Worm (Caenorhabditis elegans) whole organism, mixed stage, embryonic: ENCODE data around the gene srxa-9.

Experiments
- bed-3 ChIP-seq: fragments of 200-800 bp; sonication (Bioruptor generic); optimal IDR thresholded peaks from 3 replicates; lab custom pipeline; 2018; ENCODE audit warnings: mild to moderate bottlenecking, missing genetic modification characterization, moderate library complexity, missing compliant biosample characterization
- blmp-1 ChIP-seq: fragments of 150-350 bp; optimal IDR thresholded peaks from 2 replicates; lab custom pipeline; 2014; ENCODE audit warnings: missing biosample characterization, missing genetic modification characterization
- ceh-39 ChIP-seq: fragments of 150-350 bp; optimal IDR thresholded peaks from 2 replicates; lab custom pipeline; 2014; ENCODE audit warnings: missing biosample characterization, missing genetic modification characterization
- ceh-43 ChIP-seq: fragments of 200-800 bp; sonication (Bioruptor generic); optimal IDR thresholded peaks from 2 replicates; lab custom pipeline; 2018; ENCODE audit warnings: mild to moderate bottlenecking, missing genetic modification characterization, moderate library complexity, missing compliant biosample characterization
- ces-1 ChIP-seq: fragments of 150-350 bp; optimal IDR thresholded peaks from 2 replicates; lab custom pipeline; 2014; ENCODE audit warnings: missing biosample characterization, missing genetic modification reagents, missing genetic modification characterization
- cnd-1 ChIP-seq: fragments of 200-800 bp; sonication (Bioruptor generic); optimal IDR thresholded peaks from 2 replicates; lab custom pipeline; 2018; ENCODE audit warnings: mild to moderate bottlenecking, missing genetic modification characterization, missing compliant biosample characterization
- elt-1 ChIP-seq: sonication (generic microtip); optimal IDR thresholded peaks from 2 replicates; lab custom pipeline; 2017; ENCODE audit warnings: missing genetic modification characterization, mild to moderate bottlenecking, missing compliant biosample characterization, antibody characterized with exemption, moderate library complexity, borderline replicate concordance; ENCODE audit not compliant: insufficient read depth
- elt-3 ChIP-seq: fragments of 150-350 bp; optimal IDR thresholded peaks from 2 replicates; lab custom pipeline; 2014; ENCODE audit warnings: missing biosample characterization, missing genetic modification characterization
- ham-2 ChIP-seq: fragments of 200-800 bp; sonication (Bioruptor generic); optimal IDR thresholded peaks from 2 replicates; lab custom pipeline; 2018; ENCODE audit warnings: mild to moderate bottlenecking, missing genetic modification characterization, missing compliant biosample characterization
- hlh-1 ChIP-seq: fragments of 150-350 bp; optimal IDR thresholded peaks from 2 replicates; lab custom pipeline; 2014; ENCODE audit warnings: missing biosample characterization, missing genetic modification reagents, missing genetic modification characterization
- lin-13 ChIP-seq: fragments of 150-350 bp; optimal IDR thresholded peaks from 2 replicates; lab custom pipeline; 2014; ENCODE audit warnings: missing biosample characterization, missing genetic modification characterization
- lin-32 ChIP-seq: fragments of 200-800 bp; sonication (Bioruptor generic); optimal IDR thresholded peaks from 2 replicates; lab custom pipeline; 2018; ENCODE audit warnings: mild to moderate bottlenecking, missing genetic modification characterization, missing compliant biosample characterization
- lsy-2 ChIP-seq: fragments of 150-350 bp; optimal IDR thresholded peaks from 2 replicates; lab custom pipeline; 2014; ENCODE audit warnings: missing biosample characterization, missing genetic modification characterization
- mab-5 ChIP-seq: fragments of 150-350 bp; optimal IDR thresholded peaks from 2 replicates; lab custom pipeline; 2014; ENCODE audit warnings: missing biosample characterization, missing genetic modification characterization
- mep-1 ChIP-seq: fragments of 150-350 bp; optimal IDR thresholded peaks from 2 replicates; lab custom pipeline; 2017; ENCODE audit warnings: missing biosample characterization, missing genetic modification reagents, missing genetic modification characterization, inconsistent platforms
- mls-2 ChIP-seq: sonication (generic microtip); optimal IDR thresholded peaks from 2 replicates; lab custom pipeline; 2016; ENCODE audit warnings: mild to moderate bottlenecking, missing genetic modification characterization, moderate library complexity, missing compliant biosample characterization
- nhr-12 ChIP-seq: fragments of 150-350 bp; optimal IDR thresholded peaks from 2 replicates; lab custom pipeline; 2014; ENCODE audit warnings: missing biosample characterization, missing genetic modification characterization
- nhr-2 ChIP-seq: fragments of 150-350 bp; optimal IDR thresholded peaks from 2 replicates; lab custom pipeline; 2014; ENCODE audit warnings: missing biosample characterization, missing genetic modification characterization
- nhr-237 ChIP-seq: fragments of 150-350 bp; optimal IDR thresholded peaks from 2 replicates; lab custom pipeline; 2014; ENCODE audit warnings: missing biosample characterization, missing genetic modification characterization
- nhr-28 ChIP-seq: fragments of 150-350 bp; optimal IDR thresholded peaks from 2 replicates; lab custom pipeline; 2014; ENCODE audit warnings: missing biosample characterization, missing genetic modification characterization
- nhr-76 ChIP-seq: sonication (generic microtip); optimal IDR thresholded peaks from 2 replicates; lab custom pipeline; 2017; ENCODE audit warnings: missing biosample characterization, missing genetic modification characterization
- pha-4 ChIP-seq: fragments of 150-350 bp; optimal IDR thresholded peaks from 2 replicates; lab custom pipeline; 2018; ENCODE audit warnings: missing biosample characterization, missing genetic modification reagents, missing genetic modification characterization
- sem-2 ChIP-seq: fragments of 200-800 bp; sonication (Bioruptor generic); optimal IDR thresholded peaks from 2 replicates; lab custom pipeline; 2018; ENCODE audit warnings: mild to moderate bottlenecking, missing genetic modification characterization, missing compliant biosample characterization
- snpc-4 ChIP-seq: fragments of 150-350 bp; optimal IDR thresholded peaks from 2 replicates; lab custom pipeline; 2014; ENCODE audit warnings: missing biosample characterization, missing genetic modification characterization
- sptf-1 ChIP-seq: sonication (generic microtip); optimal IDR thresholded peaks from 2 replicates; lab custom pipeline; 2017; ENCODE audit warnings: mild to moderate bottlenecking, missing genetic modification characterization, moderate library complexity, missing compliant biosample characterization
- unc-120 ChIP-seq: sonication (generic microtip); optimal IDR thresholded peaks from 2 replicates; lab custom pipeline; 2017; ENCODE audit warnings: missing genetic modification characterization, missing compliant biosample characterization; ENCODE audit not compliant: poor library complexity, severe bottlenecking
- unc-39 ChIP-seq: fragments of 150-350 bp; optimal IDR thresholded peaks from 2 replicates; lab custom pipeline; 2014; ENCODE audit warnings: missing biosample characterization, missing genetic modification characterization
- unc-62 ChIP-seq: fragments of 150-350 bp; optimal IDR thresholded peaks from 2 replicates; lab custom pipeline; 2014; ENCODE audit warnings: missing biosample characterization, missing genetic modification reagents, missing genetic modification characterization
- zip-8 ChIP-seq: fragments of 150-350 bp; optimal IDR thresholded peaks from 2 replicates; lab custom pipeline; 2014; ENCODE audit warnings: missing biosample characterization, missing genetic modification characterization

srxa-9 gene

DNA sequence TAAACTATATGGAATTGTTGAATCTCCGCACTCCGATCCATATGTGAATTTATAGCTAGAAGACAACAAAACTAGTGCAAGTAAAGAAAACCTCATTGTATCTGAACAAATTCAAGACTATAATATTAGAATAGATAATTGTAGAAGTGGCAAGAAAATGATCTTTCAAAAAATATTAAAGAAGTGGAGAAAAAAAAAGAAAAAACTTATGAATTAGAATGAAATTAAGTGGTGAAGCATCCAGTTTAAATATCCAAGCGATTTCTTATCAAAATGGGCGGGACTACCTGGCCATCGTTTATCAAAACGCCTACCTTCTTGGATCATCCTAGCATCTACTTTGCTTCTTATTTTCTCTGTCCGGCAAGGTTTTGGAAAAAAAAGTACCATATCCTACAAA, 10.4 kb downstream of the srxa-9 start, which contains the start of gene wrt-4:
wrt-4 (minus strand) TSS at position 101 of the 400 bp plus-strand sequence.
- TF ChIP-seq snpc-4 (tag; lab: Kevin White, UChicago) (no peak), lin-32 (GFP tag; lab: Kevin White, UChicago) (no peak)

DNA sequence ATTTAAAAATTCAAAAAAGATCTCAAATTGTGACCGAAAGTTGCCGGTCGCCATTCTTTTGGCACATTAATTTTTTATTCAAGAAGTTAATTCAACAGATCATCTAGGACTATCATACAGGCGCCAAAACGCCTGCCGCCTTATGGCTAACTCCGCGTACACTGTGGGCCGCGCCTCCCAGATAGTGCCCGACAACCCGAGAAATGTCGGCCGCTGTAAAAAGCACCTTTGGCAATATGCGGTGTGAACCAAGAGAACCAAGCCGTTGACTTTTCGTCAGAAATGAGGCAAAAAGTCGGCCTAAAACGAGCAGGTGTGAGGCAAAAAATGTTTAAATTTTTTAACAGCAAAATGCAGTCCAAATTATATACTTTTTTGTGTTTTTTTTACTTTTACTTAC, 12.4 kb downstream of the srxa-9 start:
- TF ChIP-seq nhr-76 (no peak), ham-2 (GFP tag; lab: Kevin White, UChicago) (no peak), snpc-4 (tag; lab: Kevin White, UChicago) (no peak), bed-3 (GFP tag; lab: Kevin White, UChicago) (no peak), ceh-39 (tag; lab: Kevin White, UChicago) (no peak)

DNA sequence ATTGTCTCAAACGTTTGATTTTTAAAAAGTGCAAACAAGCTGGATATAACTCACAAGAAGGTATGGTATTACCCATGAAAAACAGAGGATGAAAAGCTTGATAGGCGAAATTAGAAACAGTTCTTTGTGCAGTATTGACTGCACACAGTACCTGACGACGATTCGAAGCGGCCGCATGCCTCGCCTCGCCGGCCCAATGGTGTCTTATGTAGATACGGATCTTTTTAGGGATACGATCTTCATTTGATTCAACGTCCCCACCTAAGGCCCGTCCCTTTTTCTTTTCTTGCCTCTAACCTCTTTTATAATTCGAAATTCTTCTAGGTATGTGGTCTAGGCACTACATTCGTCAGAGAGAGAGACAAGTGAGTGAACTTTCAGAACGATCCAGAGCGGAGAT, 19.3 kb downstream of the srxa-9 start, which contains the start of gene bus-17:
bus-17 (minus strand) TSS at position 208 of the 400 bp plus-strand sequence.
- TF ChIP-seq elt-1 (tag; lab: Kevin White, UChicago) (peak; percentile 73), elt-3 (tag; lab: Kevin White, UChicago) (no peak)
- TF ChIP-seq, all 35 proteins: peak for 1

DNA sequence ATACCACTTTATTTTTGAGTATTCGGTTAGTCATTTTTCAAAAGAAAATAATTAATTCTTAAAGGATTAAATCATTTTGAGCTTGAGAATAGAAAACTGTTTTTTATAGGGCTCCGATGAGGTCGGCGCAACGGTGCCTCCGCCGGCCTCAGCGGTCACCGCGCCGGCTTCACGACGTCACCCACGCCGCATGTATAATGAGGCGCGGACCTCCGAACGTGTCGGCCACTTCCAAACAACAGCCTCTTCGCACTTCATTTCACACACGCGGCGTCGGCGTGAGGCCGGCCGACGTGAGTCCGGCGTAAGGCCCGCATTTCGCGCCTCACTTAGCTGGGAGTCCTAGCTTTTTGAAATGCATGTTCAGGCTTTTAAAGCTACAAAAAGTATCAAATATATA, 20.1 kb downstream of the srxa-9 start:
- TF ChIP-seq lin-13 (tag; lab: Kevin White, UChicago) (no peak), unc-39 (tag; lab: Kevin White, UChicago) (no peak)

ce11 chrX:15768532-15768931, 21.7 kb downstream of the srxa-9 start:
- TF ChIP-seq hlh-1 (tag; lab: Kevin White, UChicago) (no peak), cnd-1 (tag; lab: Kevin White, UChicago) (no peak), unc-62 (GFP tag; lab: Kevin White, UChicago) (no peak), lsy-2 (tag; lab: Kevin White, UChicago) (no peak), zip-8 (tag; lab: Kevin White, UChicago) (no peak), sptf-1 (tag; lab: Kevin White, UChicago) (no peak), mls-2 (tag; lab: Kevin White, UChicago) (no peak), nhr-28 (no peak), mab-5 (tag; lab: Kevin White, UChicago) (no peak), sem-2 (GFP tag; lab: Kevin White, UChicago) (no peak), snpc-4 (tag; lab: Kevin White, UChicago) (no peak), nhr-2 (tag; lab: Kevin White, UChicago) (no peak), ces-1 (no peak)

- TF ChIP-seq ceh-39 (tag; lab: Kevin White, UChicago) = no peak
- no peak for TF ChIP-seq mls-2 (tag; lab: Kevin White, UChicago)
- TF ChIP-seq elt-3 (tag; lab: Kevin White, UChicago) = no peak
- no peak for TF ChIP-seq nhr-12 (tag; lab: Kevin White, UChicago)
- TF ChIP-seq nhr-76 = no peak
- no peak for TF ChIP-seq nhr-2 (tag; lab: Kevin White, UChicago)
- no peak for TF ChIP-seq pha-4 (tag; lab: Kevin White, UChicago)
- no peak for TF ChIP-seq unc-62 (GFP tag; lab: Kevin White, UChicago)
- no peak for TF ChIP-seq ceh-43 (GFP tag; lab: Kevin White, UChicago)
- TF ChIP-seq snpc-4 (tag; lab: Kevin White, UChicago) = no peak
- no peak for TF ChIP-seq unc-120 (tag; lab: Kevin White, UChicago)
- no peak for TF ChIP-seq nhr-237 (tag; lab: Kevin White, UChicago)
- TF ChIP-seq sptf-1 (tag; lab: Kevin White, UChicago) = no peak
- TF ChIP-seq nhr-28 = no peak
- no peak for TF ChIP-seq mab-5 (tag; lab: Kevin White, UChicago)
- no peak for TF ChIP-seq mep-1 (tag; lab: Kevin White, UChicago)
- TF ChIP-seq unc-39 (tag; lab: Kevin White, UChicago) = no peak
- no peak for TF ChIP-seq elt-1 (tag; lab: Kevin White, UChicago)
- TF ChIP-seq lsy-2 (tag; lab: Kevin White, UChicago) = no peak
- TF ChIP-seq blmp-1 (tag; lab: Kevin White, UChicago) = no peak
These were observed 23.2 kb downstream of the srxa-9 start for ce11 chrX:15769895-15770559.
